Worm (Caenorhabditis elegans): ENCODE results near the gene srm-2.

srm-2 gene

ce11 chrIV:5055964-5056588 is 47.6 kb downstream of the srm-2 start, which contains the start of gene msp-55:
msp-55 (minus strand) TSS chrIV:5056014.
- TF ChIP-seq cebp-2 (GFP tag; IDR thresholded peaks at IDR 0.05), result no peak
- no peak for TF ChIP-seq rec-8 (tag; optimal IDR thresholded peaks at IDR 0.05)
- no peak for TF ChIP-seq K12H6.12 (tag; optimal IDR thresholded peaks at IDR 0.05)
- TF ChIP-seq F55B11.4 (tag; optimal IDR thresholded peaks at IDR 0.05; ENCODE audit: borderline replicate concordance, insufficient read depth), result no peak
- TF ChIP-seq attf-6 (GFP tag; IDR thresholded peaks at IDR 0.05), result no peak
- no peak for TF ChIP-seq mel-28 (tag; optimal IDR thresholded peaks at IDR 0.05; ENCODE audit: borderline replicate concordance)
- no peak for TF ChIP-seq madf-10 (tag; optimal IDR thresholded peaks at IDR 0.05)
- TF ChIP-seq ztf-6 (GFP tag; IDR thresholded peaks at IDR 0.05), result no peak

Data from whole organism, young adult.